Worm (Caenorhabditis elegans): Measurements from ENCODE around the gene F18C5.5.

F18C5.5 gene

ce11 chrII:6588605-6589292 is 22.2 kb upstream of the F18C5.5 start, which contains the start of gene icd-1 (continued):
- peak; percentile 91 for TF ChIP-seq tbx-2 (tag; optimal IDR thresholded peaks at IDR 0.05)
- peak; percentile 97 for TF ChIP-seq nhr-23 (tag; optimal IDR thresholded peaks at IDR 0.05)
- no peak for TF ChIP-seq elt-3 (tag; optimal IDR thresholded peaks at IDR 0.05)
- peak; percentile 95 for TF ChIP-seq nhr-11 (tag; optimal IDR thresholded peaks at IDR 0.05)
- TF ChIP-seq pha-4 (tag; optimal IDR thresholded peaks at IDR 0.05): peak; percentile 92
- peak in 1 of 2 experiments; percentile 75 for TF ChIP-seq eor-1 (tag; optimal IDR thresholded peaks at IDR 0.05)
- peak; percentile 86 for TF ChIP-seq egl-27 (tag; optimal IDR thresholded peaks at IDR 0.05)
- TF ChIP-seq nhr-12 (tag; optimal IDR thresholded peaks at IDR 0.05): no peak
- peak; percentile 84 for TF ChIP-seq hmg-11 (tag; optimal IDR thresholded peaks at IDR 0.05)

- TF ChIP-seq skn-1 (tag; optimal IDR thresholded peaks at IDR 0.05): no peak
- peak; percentile 16 for TF ChIP-seq elt-2 (tag; optimal IDR thresholded peaks at IDR 0.05)
- peak; percentile 58 for TF ChIP-seq nhr-77 (tag; optimal IDR thresholded peaks at IDR 0.05)
- TF ChIP-seq nhr-25 (tag; optimal IDR thresholded peaks at IDR 0.05): peak; percentile 26
Observed at ce11 chrII:6587264-6587870, 20.8 kb upstream of the F18C5.5 start, which contains the start of gene C56C10.7. Gene C56C10.7 (minus strand): TSS chrII:6587575.

ce11 chrII:6582758-6583157 is 16.2 kb upstream of the F18C5.5 start, which contains the start of gene C56C10.4:
Gene C56C10.4 (plus strand): TSS chrII:6583058.
- TF ChIP-seq mdl-1 (tag; optimal IDR thresholded peaks at IDR 0.05) (no peak), ztf-11 (tag; optimal IDR thresholded peaks at IDR 0.05) (no peak), fkh-2 (tag; optimal IDR thresholded peaks at IDR 0.05) (no peak), nhr-11 (tag; optimal IDR thresholded peaks at IDR 0.05) (no peak), ceh-28 (tag; optimal IDR thresholded peaks at IDR 0.05) (no peak), lin-15B (tag; optimal IDR thresholded peaks at IDR 0.05) (no peak), ceh-82 (tag; optimal IDR thresholded peaks at IDR 0.05) (no peak), pha-4 (tag; optimal IDR thresholded peaks at IDR 0.05) (no peak), jun-1 (tag; optimal IDR thresholded peaks at IDR 0.05) (no peak), nhr-76 (tag; optimal IDR thresholded peaks at IDR 0.05) (no peak), fkh-10 (GFP tag; optimal IDR thresholded peaks at IDR 0.05) (no peak), lsy-12 (tag; optimal IDR thresholded peaks at IDR 0.05) (no peak), eor-1 (tag; optimal IDR thresholded peaks at IDR 0.05) (no peak), hmg-11 (tag; optimal IDR thresholded peaks at IDR 0.05) (no peak), elt-1 (tag; optimal IDR thresholded peaks at IDR 0.05) (no peak)

- TF ChIP-seq pqm-1 (tag; optimal IDR thresholded peaks at IDR 0.05) (no peak), nhr-12 (tag; optimal IDR thresholded peaks at IDR 0.05) (no peak), nhr-28 (tag; optimal IDR thresholded peaks at IDR 0.05) (no peak), zag-1 (tag; optimal IDR thresholded peaks at IDR 0.05) (no peak), unc-62 (GFP tag; optimal IDR thresholded peaks at IDR 0.05) (no peak), aly-2 (tag; optimal IDR thresholded peaks at IDR 0.05) (no peak), elt-3 (tag; optimal IDR thresholded peaks at IDR 0.05) (no peak), fos-1 (tag; optimal IDR thresholded peaks at IDR 0.05) (no peak), fkh-10 (GFP tag; optimal IDR thresholded peaks at IDR 0.05) (no peak), elt-2 (tag; optimal IDR thresholded peaks at IDR 0.05) (no peak), nhr-11 (tag; optimal IDR thresholded peaks at IDR 0.05) (no peak), ztf-4 (tag; optimal IDR thresholded peaks at IDR 0.05) (no peak), snpc-4 (tag; optimal IDR thresholded peaks at IDR 0.05) (no peak), ama-1 (optimal IDR thresholded peaks at IDR 0.05) (no peak), ceh-16 (tag; optimal IDR thresholded peaks at IDR 0.05) (no peak), nhr-67 (tag; optimal IDR thresholded peaks at IDR 0.05) (no peak), tbx-2 (tag; optimal IDR thresholded peaks at IDR 0.05) (no peak)
Observed at ce11 chrII:6581236-6581635, 14.7 kb upstream of the F18C5.5 start, which contains the start of gene C56C10.6. Gene C56C10.6 (minus strand): TSS chrII:6581336.

ce11 chrII:6578378-6578777 is 11.8 kb upstream of the F18C5.5 start, which contains the start of gene sra-31:
Gene sra-31 (minus strand): TSS chrII:6578478.
- TF ChIP-seq pha-4 (tag; optimal IDR thresholded peaks at IDR 0.05): no peak
- no peak for TF ChIP-seq egl-5 (tag; optimal IDR thresholded peaks at IDR 0.05)
- no peak for TF ChIP-seq ama-1 (optimal IDR thresholded peaks at IDR 0.05)
